Worm (Caenorhabditis elegans) whole organism, L4 larva: ENCODE data around the gene ZK682.7.

Experiments used
- D1046.2 ChIP-seq: fragments of 200-800 bp; sonication (Bioruptor generic); IDR thresholded peaks from 2 replicates; pipeline ENCODE4 v1.3.6; 2022; ENCODE audit warnings: missing genetic modification characterization, missing compliant biosample characterization
- F10B5.3 ChIP-seq: sonication (generic microtip); optimal IDR thresholded peaks from 2 replicates; lab custom pipeline; 2016; ENCODE audit warnings: mild to moderate bottlenecking, missing genetic modification characterization, missing compliant biosample characterization
- F44E2.7 ChIP-seq: fragments of 200-800 bp; sonication (Bioruptor generic); IDR thresholded peaks from 2 replicates; pipeline ENCODE4 v2.1.2; 2022; ENCODE audit warnings: missing genetic modification characterization, missing compliant biosample characterization
- T26A8.4 ChIP-seq: fragments of 200-800 bp; sonication (Bioruptor generic); IDR thresholded peaks from 2 replicates; pipeline ENCODE4 v1.3.6; 2022; ENCODE audit warnings: missing genetic modification characterization, missing compliant biosample characterization
- Y105C5A.15 ChIP-seq: fragments of 200-800 bp; sonication (Bioruptor generic); IDR thresholded peaks from 2 replicates; pipeline ENCODE4 v1.3.6; 2022; ENCODE audit warnings: missing genetic modification characterization, missing compliant biosample characterization
- Y48G9A.11 ChIP-seq: fragments of 200-800 bp; sonication (Bioruptor generic); IDR thresholded peaks from 2 replicates; pipeline ENCODE4 v1.3.6; 2022; ENCODE audit warnings: missing genetic modification reagents, missing genetic modification characterization, missing compliant biosample characterization
- Y5F2A.4 ChIP-seq: fragments of 200-800 bp; sonication (Bioruptor generic); optimal IDR thresholded peaks from 2 replicates; lab custom pipeline; 2018; ENCODE audit warnings: mild to moderate bottlenecking, missing genetic modification characterization, missing compliant biosample characterization
- Y75B8A.6 ChIP-seq: fragments of 200-800 bp; sonication (Bioruptor generic); IDR thresholded peaks from 2 replicates; pipeline ENCODE4 v1.3.6; 2022; ENCODE audit warnings: missing genetic modification reagents, missing genetic modification characterization, missing compliant biosample characterization
- ZK337.2 ChIP-seq: fragments of 200-800 bp; sonication (Bioruptor generic); IDR thresholded peaks from 2 replicates; pipeline ENCODE4 v1.3.6; 2022; ENCODE audit warnings: missing genetic modification reagents, missing genetic modification characterization, missing compliant biosample characterization
- aly-2 ChIP-seq: sonication (generic microtip); optimal IDR thresholded peaks from 2 replicates; lab custom pipeline; 2018; ENCODE audit warnings: missing biosample characterization, missing genetic modification characterization
- ama-1 ChIP-seq: fragments of 150-350 bp; optimal IDR thresholded peaks from 2 replicates; lab custom pipeline; 2014; ENCODE audit warnings: inconsistent platforms, mixed read lengths
- ceh-20 ChIP-seq: fragments of 200-800 bp; sonication (Bioruptor generic); IDR thresholded peaks from 2 replicates; pipeline ENCODE4 v1.3.6; 2022; ENCODE audit warnings: missing genetic modification reagents, missing genetic modification characterization, missing compliant biosample characterization
- ceh-32 ChIP-seq: sonication (generic microtip); optimal IDR thresholded peaks from 2 replicates; lab custom pipeline; 2016; ENCODE audit warnings: mild to moderate bottlenecking, missing genetic modification characterization, missing compliant biosample characterization; ENCODE audit not compliant: poor library complexity
- ceh-44 ChIP-seq: fragments of 200-800 bp; sonication (Bioruptor generic); IDR thresholded peaks from 2 replicates; pipeline ENCODE4 v1.3.6; 2022; ENCODE audit warnings: missing genetic modification reagents, missing genetic modification characterization, missing compliant biosample characterization
- cey-2 ChIP-seq: sonication (generic microtip); optimal IDR thresholded peaks from 3 replicates; lab custom pipeline; 2017; ENCODE audit warnings: missing genetic modification characterization, mild to moderate bottlenecking, missing compliant biosample characterization, antibody characterized with exemption, borderline replicate concordance; ENCODE audit not compliant: insufficient read depth
- daf-12 ChIP-seq: fragments of 150-350 bp; optimal IDR thresholded peaks from 2 replicates; lab custom pipeline; 2014; ENCODE audit warnings: missing biosample characterization, missing genetic modification reagents, missing genetic modification characterization
- daf-19 ChIP-seq: fragments of 200-800 bp; sonication (Bioruptor generic); conservative IDR thresholded peaks from 2 replicates; pipeline ENCODE4 v1.3.6; 2022; ENCODE audit warnings: missing genetic modification characterization, missing compliant biosample characterization
- daf-8 ChIP-seq: fragments of 200-800 bp; sonication (Bioruptor generic); IDR thresholded peaks from 2 replicates; pipeline ENCODE4 v1.3.6; 2022; ENCODE audit warnings: missing genetic modification characterization, missing compliant biosample characterization
- dmd-9 ChIP-seq: fragments of 200-800 bp; sonication (Bioruptor generic); IDR thresholded peaks from 2 replicates; pipeline ENCODE4 v1.3.6; 2022; ENCODE audit warnings: missing genetic modification reagents, missing genetic modification characterization, missing compliant biosample characterization
- dpl-1 ChIP-seq: fragments of 150-350 bp; optimal IDR thresholded peaks from 2 replicates; lab custom pipeline; 2014; ENCODE audit warnings: missing biosample characterization, missing genetic modification reagents, missing genetic modification characterization
- duxl-1 ChIP-seq: sonication (generic microtip); optimal IDR thresholded peaks from 2 replicates; lab custom pipeline; 2016; ENCODE audit warnings: mild to moderate bottlenecking, missing genetic modification characterization, moderate library complexity, missing compliant biosample characterization; ENCODE audit not compliant: poor library complexity
- dve-1 ChIP-seq: sonication (generic microtip); optimal IDR thresholded peaks from 2 replicates; lab custom pipeline; 2017; ENCODE audit warnings: antibody characterized with exemption, mild to moderate bottlenecking, missing genetic modification characterization, missing compliant biosample characterization; ENCODE audit not compliant: insufficient read depth
- egl-27 ChIP-seq: sonication (generic microtip); optimal IDR thresholded peaks from 3 replicates; lab custom pipeline; 2017; ENCODE audit warnings: missing biosample characterization, missing genetic modification reagents, missing genetic modification characterization
- fos-1 ChIP-seq: fragments of 150-350 bp; optimal IDR thresholded peaks from 2 replicates; lab custom pipeline; 2014; ENCODE audit warnings: missing biosample characterization, missing genetic modification characterization
- hmg-1.1 ChIP-seq: fragments of 200-800 bp; sonication (Bioruptor generic); IDR thresholded peaks from 2 replicates; pipeline ENCODE4 v1.3.6; 2022; ENCODE audit warnings: missing genetic modification reagents, missing genetic modification characterization, missing compliant biosample characterization
- lim-7 ChIP-seq: fragments of 200-800 bp; sonication (Bioruptor generic); IDR thresholded peaks from 2 replicates; pipeline ENCODE4 v1.3.6; 2022; ENCODE audit warnings: missing genetic modification characterization, missing compliant biosample characterization
- lin-13 ChIP-seq: fragments of 150-350 bp; optimal IDR thresholded peaks from 2 replicates; lab custom pipeline; 2014; ENCODE audit warnings: missing biosample characterization, missing genetic modification reagents, missing genetic modification characterization
- lin-38 ChIP-seq: fragments of 200-800 bp; sonication (Bioruptor generic); IDR thresholded peaks from 2 replicates; pipeline ENCODE4 v1.3.6; 2022; ENCODE audit warnings: missing genetic modification reagents, missing genetic modification characterization, missing compliant biosample characterization
- lin-39 ChIP-seq: fragments of 150-350 bp; optimal IDR thresholded peaks from 2 replicates; lab custom pipeline; 2014; ENCODE audit warnings: missing biosample characterization, missing genetic modification reagents, missing genetic modification characterization
- lsy-2 ChIP-seq, 2 experiments: fragments of 150-350 bp in 1 of 2; sonication (generic microtip) in 1 of 2; optimal IDR thresholded peaks; 2 replicates each; lab custom pipeline; 2014 to 2017; ENCODE audit warnings: missing biosample characterization in 2 of 2, missing genetic modification characterization in 2 of 2
- madf-5 ChIP-seq, 2 experiments: fragments of 200-800 bp; sonication (Bioruptor generic); IDR thresholded peaks; 2 replicates each; pipeline ENCODE4 v1.3.6; 2022; ENCODE audit warnings: missing compliant biosample characterization in 2 of 2, missing genetic modification characterization in 2 of 2
- madf-9 ChIP-seq: fragments of 200-800 bp; sonication (Bioruptor generic); conservative IDR thresholded peaks from 2 replicates; pipeline ENCODE4 v1.3.6; 2022; ENCODE audit warnings: missing genetic modification reagents, missing genetic modification characterization, missing compliant biosample characterization
- mdl-1 ChIP-seq, 2 experiments: fragments of 150-350 bp in 1 of 2; sonication (generic microtip) in 1 of 2; optimal IDR thresholded peaks; 2 replicates each; lab custom pipeline; 2014 to 2017; ENCODE audit warnings: missing biosample characterization in 2 of 2, missing genetic modification characterization in 2 of 2
- nhr-11 ChIP-seq: fragments of 150-350 bp; optimal IDR thresholded peaks from 2 replicates; lab custom pipeline; 2014; ENCODE audit warnings: missing biosample characterization, missing genetic modification characterization
- nhr-237 ChIP-seq: sonication (generic microtip); optimal IDR thresholded peaks from 2 replicates; lab custom pipeline; 2017; ENCODE audit warnings: missing biosample characterization, missing genetic modification characterization
- nhr-28 ChIP-seq: fragments of 150-350 bp; optimal IDR thresholded peaks from 2 replicates; lab custom pipeline; 2014; ENCODE audit warnings: missing biosample characterization, missing genetic modification characterization
- nhr-41 ChIP-seq: fragments of 200-800 bp; sonication (Bioruptor generic); IDR thresholded peaks from 2 replicates; pipeline ENCODE4 v1.3.6; 2022; ENCODE audit warnings: missing genetic modification reagents, missing genetic modification characterization, missing compliant biosample characterization
- saeg-2 ChIP-seq: fragments of 200-800 bp; sonication (Bioruptor generic); IDR thresholded peaks from 2 replicates; pipeline ENCODE4 v1.3.6; 2022; ENCODE audit warnings: missing genetic modification reagents, missing genetic modification characterization, missing compliant biosample characterization
- skn-1 ChIP-seq: fragments of 150-350 bp; optimal IDR thresholded peaks from 2 replicates; lab custom pipeline; 2014; ENCODE audit warnings: missing biosample characterization, missing genetic modification characterization
- snpc-1.2 ChIP-seq: fragments of 200-800 bp; sonication (Bioruptor generic); IDR thresholded peaks from 2 replicates; pipeline ENCODE4 v1.3.6; 2022; ENCODE audit warnings: missing genetic modification reagents, missing genetic modification characterization, missing compliant biosample characterization
- snpc-4 ChIP-seq: fragments of 150-350 bp; optimal IDR thresholded peaks from 2 replicates; lab custom pipeline; 2014; ENCODE audit warnings: missing biosample characterization, missing genetic modification characterization
- tag-97 ChIP-seq: fragments of 200-800 bp; sonication (Bioruptor generic); IDR thresholded peaks from 2 replicates; pipeline ENCODE4 v1.3.6; 2022; ENCODE audit warnings: missing genetic modification characterization, missing compliant biosample characterization
- tra-1 ChIP-seq: fragments of 200-800 bp; sonication (Bioruptor generic); IDR thresholded peaks from 2 replicates; pipeline ENCODE4 v1.3.6; 2022; ENCODE audit warnings: missing genetic modification reagents, missing genetic modification characterization, missing compliant biosample characterization
- unc-39 ChIP-seq: sonication (generic microtip); optimal IDR thresholded peaks from 2 replicates; lab custom pipeline; 2017; ENCODE audit warnings: missing biosample characterization, missing genetic modification characterization
- vab-7 ChIP-seq: fragments of 200-800 bp; sonication (Bioruptor generic); IDR thresholded peaks from 2 replicates; pipeline ENCODE4 v1.3.6; 2022; ENCODE audit warnings: missing genetic modification reagents, missing genetic modification characterization, missing compliant biosample characterization
- zag-1 ChIP-seq: fragments of 150-350 bp; optimal IDR thresholded peaks from 2 replicates; lab custom pipeline; 2014; ENCODE audit warnings: missing biosample characterization, missing genetic modification characterization
- zfp-3 ChIP-seq: fragments of 200-800 bp; sonication (Bioruptor generic); conservative IDR thresholded peaks from 2 replicates; pipeline ENCODE4 v1.3.6; 2022; ENCODE audit warnings: missing genetic modification reagents, missing genetic modification characterization, missing compliant biosample characterization
- zip-11 ChIP-seq: fragments of 200-800 bp; sonication (Bioruptor generic); IDR thresholded peaks from 2 replicates; pipeline ENCODE4 v1.3.6; 2022; ENCODE audit warnings: missing genetic modification characterization, missing compliant biosample characterization
- zip-2 ChIP-seq: fragments of 150-350 bp; optimal IDR thresholded peaks from 2 replicates; lab custom pipeline; 2014; ENCODE audit warnings: missing biosample characterization, missing genetic modification characterization

ZK682.7 gene

ce11 chrV:9291919-9292318 lies at the start of gene ZK682.7:
TSS of gene ZK682.7 (minus strand) at chrV:9292165.
- TF ChIP-seq duxl-1 (tag; lab: Kevin White, UChicago), result no peak
- no peak for TF ChIP-seq lin-38
- TF ChIP-seq snpc-1.2 (GFP tag; lab: Robert Waterston, UW), result no peak
- no peak for TF ChIP-seq skn-1 (tag; lab: Kevin White, UChicago)
- TF ChIP-seq zfp-3 (GFP tag; lab: Robert Waterston, UW), result no peak
- no peak for TF ChIP-seq nhr-28 (tag; lab: Kevin White, UChicago)
- TF ChIP-seq lsy-2 (tag; optimal IDR thresholded peaks at IDR 0.05; lab: Kevin White, UChicago), result no peak
- TF ChIP-seq nhr-237 (tag; lab: Kevin White, UChicago), result no peak
- no peak for TF ChIP-seq mdl-1 (tag; optimal IDR thresholded peaks at IDR 0.05; lab: Kevin White, UChicago)
- TF ChIP-seq F10B5.3 (tag; lab: Kevin White, UChicago), result no peak
- TF ChIP-seq nhr-11, result no peak
- no peak for TF ChIP-seq daf-19 (GFP tag; lab: Robert Waterston, UW)

- TF ChIP-seq tra-1, result peak; percentile 73; the same call in 1 of the 2 replicates
- no peak for TF ChIP-seq lim-7 (GFP tag; lab: Robert Waterston, UW)
- TF ChIP-seq ama-1 (lab: Kevin White, UChicago), result peak; percentile 24
- peak; percentile 95 for TF ChIP-seq zfp-3 (GFP tag; lab: Robert Waterston, UW)
- no peak for TF ChIP-seq snpc-4 (tag; lab: Kevin White, UChicago)
- TF ChIP-seq lin-13 (GFP tag; lab: Kevin White, UChicago), result no peak
- TF ChIP-seq madf-9 (GFP tag; lab: Robert Waterston, UW), result peak; percentile 45; the same call in 1 of the 2 replicates
- peak; percentile 64; the same call in 1 of the 2 replicates for TF ChIP-seq D1046.2
- peak; percentile 13 for TF ChIP-seq Y5F2A.4 (GFP tag; lab: Kevin White, UChicago)
- TF ChIP-seq duxl-1 (tag; lab: Kevin White, UChicago), result no peak
- TF ChIP-seq cey-2 (tag; lab: Kevin White, UChicago), result no peak
- TF ChIP-seq snpc-1.2 (GFP tag; lab: Robert Waterston, UW), result peak; percentile 70; the same call in 1 of the 2 replicates
- 0 out of 4 replicates have a peak, but pooled peaks of 1 of the 2 experiments have one; percentile 64 for TF ChIP-seq madf-5 (GFP tag; IDR thresholded peaks at IDR 0.05; lab: Robert Waterston, UW)
- no peak for TF ChIP-seq zip-2 (tag; lab: Kevin White, UChicago)
- TF ChIP-seq lin-39 (tag; lab: Kevin White, UChicago), result no peak
- TF ChIP-seq dpl-1 (GFP tag; lab: Kevin White, UChicago), result no peak
- TF ChIP-seq Y105C5A.15, result no peak
- TF ChIP-seq tag-97 (GFP tag; lab: Robert Waterston, UW), result no peak
- TF ChIP-seq ZK337.2, result no peak
- TF ChIP-seq daf-8 (GFP tag; lab: Robert Waterston, UW), result no peak
- TF ChIP-seq aly-2, result no peak
- TF ChIP-seq ceh-44 (GFP tag; lab: Robert Waterston, UW), result no peak
- TF ChIP-seq hmg-1.1, result peak; percentile 55
- TF ChIP-seq dve-1 (tag; lab: Kevin White, UChicago), result no peak
- no peak for TF ChIP-seq zag-1 (tag; lab: Kevin White, UChicago)
- peak; percentile 61; the same call in 1 of the 2 replicates for TF ChIP-seq saeg-2 (GFP tag; lab: Robert Waterston, UW)
- no peak for TF ChIP-seq nhr-237 (tag; lab: Kevin White, UChicago)
- no peak; the same call in 1 of the 2 replicates for TF ChIP-seq Y75B8A.6 (GFP tag; lab: Robert Waterston, UW)
- peak; percentile 58 for TF ChIP-seq vab-7 (GFP tag; lab: Robert Waterston, UW)
- no peak for TF ChIP-seq unc-39
- peak; percentile 97 for TF ChIP-seq T26A8.4
- TF ChIP-seq dmd-9 (GFP tag; lab: Robert Waterston, UW), result 0 out of 2 replicates have a peak, but pooled peaks have one; percentile 4
- TF ChIP-seq daf-12 (tag; lab: Kevin White, UChicago), result no peak
- TF ChIP-seq F44E2.7 (GFP tag; lab: Robert Waterston, UW), result 0 out of 2 replicates have a peak, but pooled peaks have one; percentile 31
- no peak for TF ChIP-seq ceh-32 (tag; lab: Kevin White, UChicago)
- TF ChIP-seq zip-11, result no peak
- no peak for TF ChIP-seq fos-1
- TF ChIP-seq nhr-41 (GFP tag; lab: Robert Waterston, UW), result peak; percentile 14; the same call in 1 of the 2 replicates
- no peak for TF ChIP-seq egl-27 (tag; lab: Kevin White, UChicago)
- TF ChIP-seq Y48G9A.11 (GFP tag; lab: Robert Waterston, UW), result peak; percentile 58
- TF ChIP-seq ceh-20 (GFP tag; lab: Robert Waterston, UW), result peak; percentile 92
Measured at ce11 chrV:9340318-9340717, 48.4 kb upstream of the ZK682.7 start.
